Worm (Caenorhabditis elegans): Measurements from ENCODE around the gene pola-1.
A peak's percentile ranks its signal among the peaks of the same experiment; 100 is the strongest.

The pola-1 gene

ce11 chrIII:11112718-11113117 lies 29.5 kb upstream of the pola-1 start (continued):
- TF ChIP-seq daf-16 (GFP tag; optimal IDR thresholded peaks at IDR 0.05) (peak in 1 of 2 experiments; percentile 10), daf-16 (tag; optimal IDR thresholded peaks at IDR 0.05) (peak; percentile 39), pqm-1 (tag; optimal IDR thresholded peaks at IDR 0.05) (no peak), jun-1 (tag; optimal IDR thresholded peaks at IDR 0.05) (no peak), lin-1 (GFP tag; IDR thresholded peaks at IDR 0.05) (no peak), ceh-44 (GFP tag; IDR thresholded peaks at IDR 0.05) (peak; percentile 75; the same call in 1 of the 2 replicates), nhr-10 (tag; optimal IDR thresholded peaks at IDR 0.05) (no peak), Y105C5A.15 (GFP tag; IDR thresholded peaks at IDR 0.05) (no peak), mes-2 (tag; optimal IDR thresholded peaks at IDR 0.05; ENCODE audit: poor library complexity, severe bottlenecking) (peak; percentile 92), ceh-20 (GFP tag; IDR thresholded peaks at IDR 0.05) (peak; percentile 59; the same call in 1 of the 2 replicates), dmd-6 (GFP tag; IDR thresholded peaks at IDR 0.05) (peak; percentile 63), Y75B8A.6 (GFP tag; IDR thresholded peaks at IDR 0.05) (0 out of 2 replicates have a peak, but pooled peaks have one; percentile 52), lin-38 (GFP tag; IDR thresholded peaks at IDR 0.05) (peak; percentile 89), duxl-1 (tag; optimal IDR thresholded peaks at IDR 0.05; ENCODE audit: poor library complexity) (no peak), aha-1 (tag) (no peak), nhr-42 (GFP tag; IDR thresholded peaks at IDR 0.05) (peak; percentile 56; the same call in 1 of the 2 replicates), zip-11 (GFP tag; IDR thresholded peaks at IDR 0.05) (no peak), zag-1 (tag; optimal IDR thresholded peaks at IDR 0.05) (no peak), dpl-1 (GFP tag; optimal IDR thresholded peaks at IDR 0.05) (peak; percentile 25), ZK546.5 (tag; optimal IDR thresholded peaks at IDR 0.05) (no peak), unc-39 (tag; optimal IDR thresholded peaks at IDR 0.05) (no peak)

ce11 chrIII:11113845-11114244 lies 28.4 kb upstream of the pola-1 start:
- no peak for TF ChIP-seq nhr-11 (tag; optimal IDR thresholded peaks at IDR 0.05)

ce11 chrIII:11115956-11116355 lies 26.3 kb upstream of the pola-1 start:
- TF ChIP-seq aha-1 (tag) = peak; percentile 51
- no peak for TF ChIP-seq hmg-1.1 (GFP tag; IDR thresholded peaks at IDR 0.05)

- peak; percentile 48 for TF ChIP-seq F49E8.2 (tag; optimal IDR thresholded peaks at IDR 0.05; ENCODE audit: borderline replicate concordance)
- peak; percentile 52 for TF ChIP-seq unc-130 (GFP tag; optimal IDR thresholded peaks at IDR 0.05)
- peak; percentile 85 for TF ChIP-seq lin-38 (GFP tag; IDR thresholded peaks at IDR 0.05)
- TF ChIP-seq T26A8.4 (GFP tag; IDR thresholded peaks at IDR 0.05) = peak; percentile 33; the same call in 1 of the 2 replicates
- peak; percentile 53; the same call in 1 of the 2 replicates for TF ChIP-seq Y48G9A.11 (GFP tag; IDR thresholded peaks at IDR 0.05)
- peak; percentile 74; the same call in 1 of the 2 replicates for TF ChIP-seq ceh-44 (GFP tag; IDR thresholded peaks at IDR 0.05)
- TF ChIP-seq lin-1 (GFP tag; IDR thresholded peaks at IDR 0.05) = peak; percentile 65; the same call in 1 of the 2 replicates
- peak; percentile 35; the same call in 1 of the 2 replicates for TF ChIP-seq arid-1 (GFP tag; conservative IDR thresholded peaks at IDR 0.05)
- 0 out of 2 replicates have a peak, but pooled peaks have one; percentile 32 for TF ChIP-seq Y105C5A.15 (GFP tag; IDR thresholded peaks at IDR 0.05)
- peak; percentile 42 for TF ChIP-seq nhr-102 (tag; optimal IDR thresholded peaks at IDR 0.05)
- TF ChIP-seq madf-9 (GFP tag; conservative IDR thresholded peaks at IDR 0.05) = peak; percentile 45; the same call in 1 of the 2 replicates
- 0 out of 2 replicates have a peak, but pooled peaks have one; percentile 41 for TF ChIP-seq php-3 (GFP tag; IDR thresholded peaks at IDR 0.05)
- peak; percentile 51; the same call in 1 of the 2 replicates for TF ChIP-seq dmd-8 (GFP tag; IDR thresholded peaks at IDR 0.05)
- TF ChIP-seq snpc-1.2 (GFP tag; IDR thresholded peaks at IDR 0.05) = peak; percentile 52; the same call in 1 of the 2 replicates
These were observed 24.1 kb upstream of the pola-1 start for ce11 chrIII:11118107-11118506.

Measured in whole organism, L4 larva.